Worm (Caenorhabditis elegans) whole organism, L1 larva: ENCODE data around the gene sdf-9.

ENCODE experiments used
- C04F5.9 ChIP-seq: sonication (generic microtip); optimal IDR thresholded peaks from 2 replicates; lab custom pipeline; 2016; ENCODE audit warnings: missing genetic modification characterization, missing compliant biosample characterization
- F16B12.6 ChIP-seq: fragments of 150-350 bp; optimal IDR thresholded peaks from 2 replicates; lab custom pipeline; 2014; ENCODE audit warnings: missing biosample characterization, missing genetic modification characterization
- aly-2 ChIP-seq: fragments of 150-350 bp; optimal IDR thresholded peaks from 2 replicates; lab custom pipeline; 2014; ENCODE audit warnings: missing biosample characterization, missing genetic modification characterization
- ceh-82 ChIP-seq, 3 experiments: fragments of 150-350 bp in 1 of 3; sonication (generic microtip) in 2 of 3; optimal IDR thresholded peaks; 2 replicates each; lab custom pipeline; 2014 to 2017; ENCODE audit warnings: missing biosample characterization in 3 of 3, missing genetic modification characterization in 3 of 3
- ceh-88 ChIP-seq: fragments of 200-800 bp; sonication (Bioruptor generic); IDR thresholded peaks from 2 replicates; pipeline ENCODE4 v1.3.6; 2022; ENCODE audit warnings: missing genetic modification characterization, missing compliant biosample characterization
- ces-1 ChIP-seq: fragments of 150-350 bp; optimal IDR thresholded peaks from 2 replicates; lab custom pipeline; 2014; ENCODE audit warnings: missing biosample characterization, missing genetic modification reagents, missing genetic modification characterization
- dpl-1 ChIP-seq, 3 experiments: fragments of 150-350 bp in 2 of 3; sonication (generic microtip) in 1 of 3; optimal IDR thresholded peaks; 2 replicates each; lab custom pipeline; 2014 to 2017; ENCODE audit warnings: missing biosample characterization in 3 of 3, missing genetic modification characterization in 3 of 3, missing genetic modification reagents in 3 of 3
- dsc-1 ChIP-seq: sonication (generic microtip); optimal IDR thresholded peaks from 2 replicates; lab custom pipeline; 2016; ENCODE audit warnings: mild to moderate bottlenecking, missing genetic modification characterization, missing compliant biosample characterization
- efl-1 ChIP-seq, 4 experiments: fragments of 150-350 bp; optimal IDR thresholded peaks in 3 of 4; peaks in 1 of 4; 1 replicate in 1 of 4; 2 replicates in 3 of 4; lab custom pipeline; 2014; ENCODE audit warnings: missing biosample characterization in 2 of 4, missing genetic modification characterization in 2 of 4, missing genetic modification reagents in 2 of 4
- egl-13 ChIP-seq: sonication (generic microtip); optimal IDR thresholded peaks from 2 replicates; lab custom pipeline; 2016; ENCODE audit warnings: missing genotype, missing genetic modification reagents, missing genetic modification characterization, missing compliant biosample characterization
- elt-2 ChIP-seq: sonication (generic microtip); optimal IDR thresholded peaks from 2 replicates; lab custom pipeline; 2016; ENCODE audit warnings: missing genetic modification characterization, mild to moderate bottlenecking, inconsistent platforms, missing compliant biosample characterization, missing genetic modification reagents
- elt-3 ChIP-seq, 6 experiments: fragments of 150-350 bp in 1 of 6; sonication (generic microtip); optimal IDR thresholded peaks; 2 replicates each; lab custom pipeline; 2017 to 2018; ENCODE audit warnings: missing biosample characterization in 6 of 6, missing genetic modification characterization in 6 of 6, inconsistent platforms in 1 of 6
- fkh-10 ChIP-seq: sonication (generic microtip); optimal IDR thresholded peaks from 2 replicates; lab custom pipeline; 2017; ENCODE audit warnings: missing biosample characterization, missing genetic modification reagents, missing genetic modification characterization
- fkh-8 ChIP-seq: sonication (generic microtip); optimal IDR thresholded peaks from 2 replicates; lab custom pipeline; 2016; ENCODE audit warnings: mild to moderate bottlenecking, missing genetic modification characterization, missing compliant biosample characterization
- fos-1 ChIP-seq: fragments of 150-350 bp; optimal IDR thresholded peaks from 2 replicates; lab custom pipeline; 2014; ENCODE audit warnings: missing biosample characterization, missing genetic modification characterization
- grh-1 ChIP-seq: fragments of 200-800 bp; sonication (Bioruptor generic); IDR thresholded peaks from 2 replicates; pipeline ENCODE4 v1.3.6; 2022; ENCODE audit warnings: missing genetic modification reagents, missing genetic modification characterization, missing compliant biosample characterization
- hpl-2 ChIP-seq: fragments of 150-350 bp; optimal IDR thresholded peaks from 2 replicates; lab custom pipeline; 2014; ENCODE audit warnings: missing biosample characterization, missing genetic modification reagents, missing genetic modification characterization
- irx-1 ChIP-seq: sonication (generic microtip); optimal IDR thresholded peaks from 2 replicates; lab custom pipeline; 2016; ENCODE audit warnings: missing genetic modification characterization, missing compliant biosample characterization
- isw-1 ChIP-seq: fragments of 200-800 bp; sonication (Bioruptor generic); IDR thresholded peaks from 2 replicates; pipeline ENCODE4 v1.3.6; 2022; ENCODE audit warnings: missing genetic modification characterization, missing compliant biosample characterization
- jun-1 ChIP-seq: fragments of 150-350 bp; optimal IDR thresholded peaks from 2 replicates; lab custom pipeline; 2014; ENCODE audit warnings: missing biosample characterization, missing genetic modification reagents, missing genetic modification characterization
- lin-13 ChIP-seq: fragments of 150-350 bp; optimal IDR thresholded peaks from 2 replicates; lab custom pipeline; 2014; ENCODE audit warnings: missing biosample characterization, missing genetic modification reagents, missing genetic modification characterization
- lin-14 ChIP-seq: fragments of 200-800 bp; sonication (Bioruptor generic); optimal IDR thresholded peaks from 2 replicates; lab custom pipeline; 2018; ENCODE audit warnings: mild to moderate bottlenecking, missing genetic modification characterization, moderate library complexity, missing compliant biosample characterization
- lin-15B ChIP-seq: fragments of 150-350 bp; sonication (generic microtip); optimal IDR thresholded peaks from 3 replicates; lab custom pipeline; 2014; ENCODE audit warnings: missing biosample characterization, missing genetic modification characterization
- lin-35 ChIP-seq, 2 experiments: fragments of 150-350 bp; optimal IDR thresholded peaks; 2 replicates each; lab custom pipeline; 2014; ENCODE audit warnings: missing biosample characterization in 2 of 2, missing genetic modification characterization in 2 of 2, missing genetic modification reagents in 2 of 2
- lir-3 ChIP-seq: sonication (generic microtip); optimal IDR thresholded peaks from 2 replicates; lab custom pipeline; 2016; ENCODE audit warnings: mild to moderate bottlenecking, missing genetic modification characterization, moderate library complexity, missing compliant biosample characterization; ENCODE audit not compliant: poor library complexity
- lsy-2 ChIP-seq, 2 experiments: fragments of 150-350 bp; optimal IDR thresholded peaks; 2 replicates each; lab custom pipeline; 2014; ENCODE audit warnings: missing biosample characterization in 2 of 2, missing genetic modification characterization in 2 of 2
- mdl-1 ChIP-seq, 2 experiments: fragments of 150-350 bp; optimal IDR thresholded peaks; 2 replicates each; lab custom pipeline; 2014 to 2017; ENCODE audit warnings: missing biosample characterization in 2 of 2, missing genetic modification characterization in 2 of 2, inconsistent platforms in 1 of 2
- mef-2 ChIP-seq: fragments of 150-350 bp; optimal IDR thresholded peaks from 2 replicates; lab custom pipeline; 2014; ENCODE audit warnings: missing biosample characterization, missing genetic modification characterization
- mep-1 ChIP-seq: fragments of 150-350 bp; optimal IDR thresholded peaks from 2 replicates; lab custom pipeline; 2014; ENCODE audit warnings: missing biosample characterization, missing genetic modification characterization
- nhr-12 ChIP-seq: sonication (generic microtip); optimal IDR thresholded peaks from 2 replicates; lab custom pipeline; 2017; ENCODE audit warnings: missing biosample characterization, missing genetic modification characterization
- nhr-19 ChIP-seq: fragments of 200-800 bp; sonication (Bioruptor generic); conservative IDR thresholded peaks from 2 replicates; pipeline ENCODE4 v1.3.6; 2022; ENCODE audit warnings: missing genetic modification characterization, missing compliant biosample characterization
- nhr-20 ChIP-seq: sonication (generic microtip); optimal IDR thresholded peaks from 2 replicates; lab custom pipeline; 2016; ENCODE audit warnings: mild to moderate bottlenecking, missing genetic modification characterization, missing compliant biosample characterization
- nhr-28 ChIP-seq: fragments of 150-350 bp; optimal IDR thresholded peaks from 2 replicates; lab custom pipeline; 2014; ENCODE audit warnings: missing biosample characterization, missing genetic modification characterization
- nhr-47 ChIP-seq: sonication (generic microtip); optimal IDR thresholded peaks from 2 replicates; lab custom pipeline; 2016; ENCODE audit warnings: mild to moderate bottlenecking, missing genetic modification characterization, moderate library complexity, missing compliant biosample characterization
- nhr-71 ChIP-seq: sonication (generic microtip); optimal IDR thresholded peaks from 2 replicates; lab custom pipeline; 2016; ENCODE audit warnings: mild to moderate bottlenecking, missing genetic modification characterization, moderate library complexity, missing compliant biosample characterization
- pax-3 ChIP-seq: fragments of 200-800 bp; sonication (Bioruptor generic); optimal IDR thresholded peaks from 2 replicates; lab custom pipeline; 2018; ENCODE audit warnings: mild to moderate bottlenecking, missing genetic modification characterization, moderate library complexity, missing compliant biosample characterization
- skn-1 ChIP-seq: fragments of 150-350 bp; optimal IDR thresholded peaks from 2 replicates; lab custom pipeline; 2014; ENCODE audit warnings: missing biosample characterization, missing genetic modification characterization
- snpc-4 ChIP-seq: fragments of 150-350 bp; optimal IDR thresholded peaks from 2 replicates; lab custom pipeline; 2014; ENCODE audit warnings: missing biosample characterization, missing genetic modification characterization
- snu-23 ChIP-seq: sonication (generic microtip); optimal IDR thresholded peaks from 2 replicates; lab custom pipeline; 2016; ENCODE audit warnings: missing genetic modification characterization, missing compliant biosample characterization
- swsn-7 ChIP-seq: sonication (generic microtip); optimal IDR thresholded peaks from 2 replicates; lab custom pipeline; 2016; ENCODE audit warnings: missing genetic modification characterization, missing compliant biosample characterization
- tbx-2 ChIP-seq: sonication (generic microtip); optimal IDR thresholded peaks from 2 replicates; lab custom pipeline; 2016; ENCODE audit warnings: missing genetic modification characterization, missing compliant biosample characterization
- unc-62 ChIP-seq: fragments of 150-350 bp; optimal IDR thresholded peaks from 2 replicates; lab custom pipeline; 2014; ENCODE audit warnings: missing biosample characterization, missing genetic modification reagents, missing genetic modification characterization
- unc-86 ChIP-seq: sonication (generic microtip); optimal IDR thresholded peaks from 2 replicates; lab custom pipeline; 2016; ENCODE audit warnings: missing genetic modification characterization, missing compliant biosample characterization
- xbp-1 ChIP-seq: sonication (generic microtip); optimal IDR thresholded peaks from 2 replicates; lab custom pipeline; 2016; ENCODE audit warnings: missing genetic modification characterization, missing compliant biosample characterization
- zag-1 ChIP-seq: fragments of 150-350 bp; optimal IDR thresholded peaks from 2 replicates; lab custom pipeline; 2014; ENCODE audit warnings: missing biosample characterization, missing genetic modification characterization

Gene sdf-9

ce11 chrV:20828820-20829219 lies 30.8 kb downstream of the sdf-9 start, which contains the start of gene sbt-1:
TSS of gene sbt-1 (minus strand) at chrV:20828881.
- TF ChIP-seq mef-2 (tag; lab: Kevin White, UChicago) (no peak), nhr-12 (no peak), lin-13 (GFP tag; lab: Kevin White, UChicago) (peak; percentile 27), lir-3 (tag; lab: Kevin White, UChicago) (peak; percentile 0), nhr-71 (tag; lab: Kevin White, UChicago) (peak; percentile 75), fos-1 (tag; lab: Kevin White, UChicago) (peak; percentile 37), skn-1 (tag; lab: Kevin White, UChicago) (peak; percentile 11), nhr-47 (peak; percentile 78), egl-13 (peak; percentile 30), lin-15B (peak; percentile 23), efl-1 (optimal IDR thresholded peaks at IDR 0.05; lab: Kevin White, UChicago) (peak; percentile 49 to 64), efl-1 (GFP tag; optimal IDR thresholded peaks at IDR 0.05 in 1 of 2; lab: Kevin White, UChicago) (peak in 1 of 2 experiments; percentile 7), elt-2 (tag; lab: Kevin White, UChicago) (no peak), mep-1 (peak; percentile 58), mdl-1 (tag; optimal IDR thresholded peaks at IDR 0.05; lab: Kevin White, UChicago) (peak in 1 of 2 experiments; percentile 45), ces-1 (peak; percentile 55), xbp-1 (tag; lab: Kevin White, UChicago) (peak; percentile 23), aly-2 (tag; lab: Kevin White, UChicago) (peak; percentile 2), ceh-88 (no peak), elt-3 (tag; optimal IDR thresholded peaks at IDR 0.05; lab: Kevin White, UChicago) (no peak), C04F5.9 (no peak), snu-23 (GFP tag; lab: Kevin White, UChicago) (peak; percentile 64), ceh-82 (tag; optimal IDR thresholded peaks at IDR 0.05; lab: Kevin White, UChicago) (peak; percentile 58 to 85 (median 61)), tbx-2 (tag; lab: Kevin White, UChicago) (peak; percentile 63), nhr-19 (GFP tag; lab: Robert Waterston, UW) (peak; percentile 12; the same call in 1 of the 2 replicates), hpl-2 (GFP tag; lab: Kevin White, UChicago) (no peak), zag-1 (tag; lab: Kevin White, UChicago) (peak; percentile 2), fkh-8 (peak; percentile 93), grh-1 (GFP tag; lab: Robert Waterston, UW) (no peak), nhr-28 (no peak), lin-35 (GFP tag; optimal IDR thresholded peaks at IDR 0.05; lab: Kevin White, UChicago) (peak in 1 of 2 experiments; percentile 63), dsc-1 (peak; percentile 38), dpl-1 (GFP tag; optimal IDR thresholded peaks at IDR 0.05; lab: Kevin White, UChicago) (peak in 2 of 3 experiments; percentile 22 to 38), snpc-4 (tag; lab: Kevin White, UChicago) (peak; percentile 18), F16B12.6 (tag; lab: Kevin White, UChicago) (peak; percentile 2), lin-14 (GFP tag; lab: Kevin White, UChicago) (peak; percentile 90), swsn-7 (tag; lab: Kevin White, UChicago) (peak; percentile 78), jun-1 (peak; percentile 11), pax-3 (tag; lab: Kevin White, UChicago) (peak; percentile 62), fkh-10 (GFP tag; lab: Kevin White, UChicago) (peak; percentile 75), unc-86 (tag; lab: Kevin White, UChicago) (peak; percentile 86), unc-62 (GFP tag; lab: Kevin White, UChicago) (no peak), lsy-2 (tag; optimal IDR thresholded peaks at IDR 0.05; lab: Kevin White, UChicago) (peak; percentile 46 to 79), isw-1 (GFP tag; lab: Robert Waterston, UW) (peak; percentile 69), irx-1 (tag; lab: Kevin White, UChicago) (no peak), nhr-20 (tag; lab: Kevin White, UChicago) (peak; percentile 5)
